Fruit fly (Drosophila melanogaster) whole organism, embryonic: ENCODE measurements around the gene CG43731.

Experiments
- Antp ChIP-seq: fragments of 200-800 bp; sonication (Bioruptor generic); optimal IDR thresholded peaks from 3 replicates; lab custom pipeline; 2016; ENCODE audit warnings: missing biosample characterization, missing genetic modification characterization
- Bdp1 ChIP-seq: fragments of 200-800 bp; sonication (Bioruptor generic); optimal IDR thresholded peaks from 3 replicates; lab custom pipeline; 2016; ENCODE audit warnings: missing biosample characterization, missing genetic modification characterization
- Blimp-1 ChIP-seq: fragments of 200-800 bp; sonication (Bioruptor generic); optimal IDR thresholded peaks from 3 replicates; lab custom pipeline; 2018; ENCODE audit warnings: missing biosample characterization, missing genetic modification characterization, mild to moderate bottlenecking, moderate library complexity, missing genetic modification reagents
- C15 ChIP-seq: fragments of 200-800 bp; sonication (Bioruptor generic); IDR thresholded peaks from 3 replicates; pipeline ENCODE4 v1.3.6; 2022; ENCODE audit warnings: missing biosample characterization, missing genetic modification characterization
- CG10431 ChIP-seq: fragments of 200-800 bp; sonication (Bioruptor generic); optimal IDR thresholded peaks from 3 replicates; lab custom pipeline; 2018; ENCODE audit warnings: missing biosample characterization, mild to moderate bottlenecking, missing genetic modification characterization
- CG11093 ChIP-seq: fragments of 200-800 bp; sonication (Bioruptor generic); IDR thresholded peaks from 3 replicates; pipeline ENCODE4 v1.3.6; 2022; ENCODE audit warnings: missing biosample characterization, missing genetic modification characterization
- CG11504 ChIP-seq: fragments of 200-800 bp; sonication (Bioruptor generic); optimal IDR thresholded peaks from 3 replicates; lab custom pipeline; 2019; ENCODE audit warnings: missing biosample characterization, mild to moderate bottlenecking, missing genetic modification characterization, moderate library complexity
- CG11695 ChIP-seq: fragments of 200-800 bp; sonication (Bioruptor generic); IDR thresholded peaks from 3 replicates; pipeline ENCODE4 v1.3.6; 2022; ENCODE audit warnings: missing biosample characterization, missing genetic modification characterization
- CG12155 ChIP-seq: fragments of 200-800 bp; sonication (Bioruptor generic); optimal IDR thresholded peaks from 3 replicates; lab custom pipeline; 2016; ENCODE audit warnings: missing biosample characterization, missing genetic modification characterization
- CG12659 ChIP-seq: fragments of 200-800 bp; sonication (Bioruptor generic); optimal IDR thresholded peaks from 3 replicates; lab custom pipeline; 2017; ENCODE audit warnings: mild to moderate bottlenecking, missing biosample characterization, missing genetic modification reagents, missing genetic modification characterization
- CG15696 ChIP-seq: fragments of 200-800 bp; sonication (Bioruptor generic); optimal IDR thresholded peaks from 2 replicates; lab custom pipeline; 2019; ENCODE audit warnings: missing biosample characterization, mild to moderate bottlenecking, missing genetic modification characterization, moderate library complexity
- CG2889 ChIP-seq: fragments of 200-800 bp; sonication (Bioruptor generic); IDR thresholded peaks from 3 replicates; pipeline ENCODE4 v1.3.6; 2022; ENCODE audit warnings: missing biosample characterization, missing genetic modification characterization
- CG31441 ChIP-seq: fragments of 200-800 bp; sonication (Bioruptor generic); IDR thresholded peaks from 2 replicates; pipeline ENCODE4 v1.3.6; 2022; ENCODE audit warnings: missing biosample characterization, missing genetic modification characterization
- CG34376 ChIP-seq: fragments of 200-800 bp; sonication (Bioruptor generic); optimal IDR thresholded peaks from 2 replicates; lab custom pipeline; 2018; ENCODE audit warnings: missing biosample characterization, mild to moderate bottlenecking, missing genetic modification characterization
- CG4360 ChIP-seq: fragments of 200-800 bp; sonication (Bioruptor generic); IDR thresholded peaks from 2 replicates; pipeline ENCODE4 v1.3.6; 2022; ENCODE audit warnings: missing biosample characterization, missing genetic modification characterization
- CG6791 ChIP-seq: fragments of 200-800 bp; sonication (Bioruptor generic); IDR thresholded peaks from 3 replicates; pipeline ENCODE4 v1.3.6; 2022; ENCODE audit warnings: missing biosample characterization, missing genetic modification characterization; ENCODE audit not compliant: partially characterized antibody
- CG7271 ChIP-seq: fragments of 200-800 bp; sonication (Bioruptor generic); optimal IDR thresholded peaks from 2 replicates; lab custom pipeline; 2018; ENCODE audit warnings: missing biosample characterization, mild to moderate bottlenecking, missing genetic modification characterization, moderate library complexity
- CG7372 ChIP-seq: fragments of 200-800 bp; sonication (Bioruptor generic); IDR thresholded peaks from 2 replicates; pipeline ENCODE4 v1.3.6; 2022; ENCODE audit warnings: missing biosample characterization, missing genetic modification characterization
- CG9609 ChIP-seq: fragments of 200-800 bp; sonication (Bioruptor generic); optimal IDR thresholded peaks from 3 replicates; lab custom pipeline; 2016; ENCODE audit warnings: missing biosample characterization, missing genetic modification characterization
- CG9817 ChIP-seq: fragments of 200-800 bp; sonication (Bioruptor generic); optimal IDR thresholded peaks from 2 replicates; lab custom pipeline; 2018; ENCODE audit warnings: missing biosample characterization, mild to moderate bottlenecking, missing genetic modification characterization, moderate library complexity
- Dfd ChIP-seq, 2 experiments: fragments of >200 bp; optimal IDR thresholded peaks; 2 replicates each; lab custom pipeline; 2017; ENCODE audit warnings: missing biosample characterization in 2 of 2, missing genetic modification characterization in 2 of 2
- E2f1 ChIP-seq: fragments of 200-800 bp; sonication (Bioruptor generic); IDR thresholded peaks from 2 replicates; pipeline ENCODE4 v1.3.6; 2022; ENCODE audit warnings: missing biosample characterization, missing genetic modification characterization
- E2f2 ChIP-seq: fragments of 200-800 bp; sonication (Bioruptor generic); IDR thresholded peaks from 2 replicates; pipeline ENCODE4 v1.3.6; 2022; ENCODE audit warnings: missing biosample characterization, missing genetic modification characterization
- Ets65A ChIP-seq: fragments of 200-800 bp; sonication (Bioruptor generic); peaks from one replicate; lab custom pipeline; 2016; ENCODE audit warnings: missing biosample characterization, missing genetic modification characterization
- Fer1 ChIP-seq: fragments of 200-800 bp; sonication (Bioruptor generic); optimal IDR thresholded peaks from 2 replicates; lab custom pipeline; 2017; ENCODE audit warnings: missing biosample characterization, mild to moderate bottlenecking, missing genetic modification characterization
- GATAe ChIP-seq: fragments of 200-800 bp; sonication (Bioruptor generic); conservative IDR thresholded peaks from 2 replicates; pipeline ENCODE4 v1.3.6; 2022; ENCODE audit warnings: missing biosample characterization, missing genetic modification characterization
- Gsc ChIP-seq: fragments of 200-800 bp; sonication (Bioruptor generic); IDR thresholded peaks from 2 replicates; pipeline ENCODE4 v1.3.6; 2022; ENCODE audit warnings: missing biosample characterization, missing genetic modification characterization
- H15 ChIP-seq: fragments of 200-800 bp; sonication (Bioruptor generic); IDR thresholded peaks from 3 replicates; pipeline ENCODE4 v1.3.6; 2022; ENCODE audit warnings: missing biosample characterization, missing genetic modification characterization
- Myb ChIP-seq: fragments of 200-800 bp; sonication (Bioruptor generic); optimal IDR thresholded peaks from 2 replicates; lab custom pipeline; 2016; ENCODE audit warnings: missing biosample characterization, missing genetic modification characterization
- Poxn ChIP-seq: fragments of 200-800 bp; sonication (Bioruptor generic); IDR thresholded peaks from 2 replicates; pipeline ENCODE4 v1.3.6; 2022; ENCODE audit warnings: missing biosample characterization, missing genetic modification characterization
- amos ChIP-seq: fragments of 200-800 bp; sonication (Bioruptor generic); IDR thresholded peaks from 2 replicates; pipeline ENCODE4 v1.3.6; 2022; ENCODE audit warnings: missing biosample characterization, missing genetic modification characterization; ENCODE audit not compliant: partially characterized antibody
- bigmax ChIP-seq: fragments of 200-800 bp; sonication (Bioruptor generic); optimal IDR thresholded peaks from 2 replicates; lab custom pipeline; 2018; ENCODE audit warnings: missing biosample characterization, mild to moderate bottlenecking, missing genetic modification characterization
- chn ChIP-seq: fragments of 200-800 bp; sonication (Bioruptor generic); optimal IDR thresholded peaks from 2 replicates; lab custom pipeline; 2016; ENCODE audit warnings: missing biosample characterization, missing genetic modification characterization
- da ChIP-seq: fragments of 200-800 bp; sonication (Bioruptor generic); optimal IDR thresholded peaks from 2 replicates; lab custom pipeline; 2016; ENCODE audit warnings: missing biosample characterization, missing genetic modification characterization
- dan ChIP-seq: fragments of 200-800 bp; sonication (Bioruptor generic); IDR thresholded peaks from 2 replicates; pipeline ENCODE4 v1.3.6; 2022; ENCODE audit warnings: missing biosample characterization, missing genetic modification characterization
- gcm ChIP-seq: fragments of 200-800 bp; sonication (Bioruptor generic); optimal IDR thresholded peaks from 2 replicates; lab custom pipeline; 2019; ENCODE audit warnings: missing biosample characterization, mild to moderate bottlenecking, missing genetic modification characterization, moderate library complexity
- grau ChIP-seq: fragments of 200-800 bp; optimal IDR thresholded peaks from 3 replicates; lab custom pipeline; 2019; ENCODE audit warnings: missing biosample characterization, mild to moderate bottlenecking, missing genetic modification characterization, moderate library complexity
- hbn ChIP-seq: fragments of 200-800 bp; sonication (Bioruptor generic); IDR thresholded peaks from 2 replicates; pipeline ENCODE4 v1.3.6; 2022; ENCODE audit warnings: missing biosample characterization, missing genetic modification characterization; ENCODE audit not compliant: partially characterized antibody
- inv ChIP-seq: fragments of 200-800 bp; sonication (Bioruptor generic); IDR thresholded peaks from 2 replicates; pipeline ENCODE4 v1.3.6; 2022; ENCODE audit warnings: missing biosample characterization, missing genetic modification characterization; ENCODE audit not compliant: partially characterized antibody
- kni ChIP-seq: fragments of 200-800 bp; sonication (Bioruptor generic); optimal IDR thresholded peaks from 3 replicates; lab custom pipeline; 2017; ENCODE audit warnings: mild to moderate bottlenecking, missing biosample characterization, missing genetic modification reagents, missing genetic modification characterization
- maf-S ChIP-seq: fragments of 200-800 bp; sonication (Bioruptor generic); optimal IDR thresholded peaks from 2 replicates; lab custom pipeline; 2016; ENCODE audit warnings: missing biosample characterization, missing genetic modification characterization
- nau ChIP-seq: fragments of 200-800 bp; sonication (Bioruptor generic); optimal IDR thresholded peaks from 3 replicates; lab custom pipeline; 2017; ENCODE audit warnings: missing biosample characterization, mild to moderate bottlenecking, missing genetic modification characterization, missing genetic modification reagents
- pb ChIP-seq: fragments of 200-800 bp; sonication (Bioruptor generic); optimal IDR thresholded peaks from 3 replicates; lab custom pipeline; 2016; ENCODE audit warnings: missing biosample characterization, missing genetic modification characterization
- prd ChIP-seq, 3 experiments: fragments of >200 bp in 2 of 3; fragments of 200-800 bp in 1 of 3; sonication (Bioruptor generic) in 1 of 3; optimal IDR thresholded peaks in 2 of 3; IDR thresholded peaks in 1 of 3; 2 replicates in 2 of 3; 3 replicates in 1 of 3; pipeline versions ENCODE4 v1.3.6 to Lab custom; 2017 to 2022; ENCODE audit warnings: missing biosample characterization in 1 of 3, missing genetic modification characterization in 1 of 3
- sqz ChIP-seq: fragments of 200-800 bp; sonication (Bioruptor generic); optimal IDR thresholded peaks from 3 replicates; lab custom pipeline; 2018; ENCODE audit warnings: missing biosample characterization, mild to moderate bottlenecking, missing genetic modification characterization
- sug ChIP-seq: fragments of 200-800 bp; optimal IDR thresholded peaks from 2 replicates; lab custom pipeline; 2019; ENCODE audit warnings: missing biosample characterization, mild to moderate bottlenecking, missing genetic modification characterization, moderate library complexity
- trh ChIP-seq: fragments of 200-800 bp; sonication (Bioruptor generic); optimal IDR thresholded peaks from 2 replicates; lab custom pipeline; 2016; ENCODE audit warnings: missing biosample characterization, missing genetic modification characterization
- yki ChIP-seq: fragments of >200 bp; optimal IDR thresholded peaks from 3 replicates; lab custom pipeline; 2018
- zen2 ChIP-seq: fragments of 200-800 bp; sonication (Bioruptor generic); IDR thresholded peaks from 3 replicates; pipeline ENCODE4 v1.3.6; 2022; ENCODE audit warnings: missing biosample characterization, missing genetic modification characterization; ENCODE audit not compliant: partially characterized antibody

Gene CG43731

DNA sequence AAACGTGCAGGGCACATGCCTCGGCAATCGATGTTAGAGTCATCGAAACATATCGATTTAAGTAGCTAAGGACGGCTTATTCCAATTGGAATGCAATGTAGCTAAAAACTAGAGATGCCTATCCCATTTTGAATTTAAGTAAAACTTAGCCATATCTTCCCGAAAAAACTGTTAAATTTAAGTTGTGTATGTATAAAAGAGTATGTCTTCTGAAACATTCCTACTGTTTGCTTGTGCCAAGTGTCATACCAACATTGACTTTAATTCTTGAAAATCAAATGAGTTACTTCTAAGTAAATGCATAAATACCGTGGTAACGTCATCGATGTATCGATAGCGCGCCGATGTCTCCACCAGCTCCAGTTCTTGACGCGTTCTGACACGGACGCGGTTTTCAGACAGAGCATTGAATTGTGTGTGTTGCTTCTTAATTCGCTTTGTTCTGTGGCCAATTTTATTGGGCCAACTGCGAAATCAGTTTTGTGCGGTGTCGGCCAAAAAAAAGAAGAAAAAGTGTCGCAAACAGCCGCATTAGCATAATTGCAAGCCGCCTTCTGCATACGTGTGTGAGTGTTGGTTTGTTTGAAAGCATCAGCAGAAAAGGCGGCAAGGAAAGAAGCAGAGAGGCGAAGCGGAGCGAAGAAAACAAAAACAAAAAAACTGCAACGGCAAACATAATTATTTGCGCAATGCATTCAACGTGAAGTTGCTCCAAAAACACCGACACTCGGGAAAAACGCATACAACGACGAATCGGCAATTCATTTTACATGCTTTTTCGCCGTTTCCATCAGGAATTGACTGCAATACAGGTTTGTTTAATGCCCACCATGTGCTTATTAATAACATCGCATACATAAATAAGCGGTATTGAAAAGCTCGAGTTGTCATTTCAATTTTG is 31.9 kb downstream of the CG43731 start, which contains the start of gene brat (continued):
- TF ChIP-seq Ets65A (GFP tag; lab: Kevin White, UChicago) (peak; percentile 79), inv (GFP tag; lab: Robert Waterston, UW) (peak; percentile 86), CG7271 (tag; lab: Kevin White, UChicago) (no peak), dan (no peak), Poxn (no peak), yki (lab: Kevin White, UChicago) (no peak), Myb (GFP tag; lab: Kevin White, UChicago) (peak; percentile 62), hbn (GFP tag; lab: Robert Waterston, UW) (peak; percentile 86), Antp (GFP tag; lab: Kevin White, UChicago) (peak; percentile 66), gcm (GFP tag; lab: Kevin White, UChicago) (no peak), Fer1 (GFP tag; lab: Kevin White, UChicago) (peak; percentile 25), Blimp-1 (GFP tag; lab: Kevin White, UChicago) (no peak), CG7372 (GFP tag; lab: Robert Waterston, UW) (peak; percentile 41; the same call in 1 of the 2 replicates), sqz (GFP tag; lab: Kevin White, UChicago) (peak; percentile 28), CG11504 (peak; percentile 62), nau (GFP tag; lab: Kevin White, UChicago) (no peak), maf-S (GFP tag; lab: Kevin White, UChicago) (peak; percentile 69), Bdp1 (no peak), E2f1 (GFP tag; lab: Robert Waterston, UW) (no peak), CG34376 (GFP tag; lab: Kevin White, UChicago) (peak; percentile 14), CG11695 (GFP tag; lab: Robert Waterston, UW) (0 out of 3 replicates have a peak, but pooled peaks have one; percentile 9), amos (GFP tag; lab: Robert Waterston, UW) (peak; percentile 84), chn (peak; percentile 5), grau (tag; lab: Kevin White, UChicago) (peak; percentile 61), H15 (no peak), CG12659 (GFP tag; lab: Kevin White, UChicago) (peak; percentile 73), C15 (no peak), GATAe (no peak), CG12155 (GFP tag; lab: Kevin White, UChicago) (peak; percentile 82), E2f2 (GFP tag; lab: Robert Waterston, UW) (peak; percentile 61), da (no peak), sug (tag; lab: Kevin White, UChicago) (peak; percentile 70), zen2 (GFP tag; lab: Robert Waterston, UW) (peak; percentile 78; the same call in 1 of the 3 replicates), kni (GFP tag; lab: Kevin White, UChicago) (peak; percentile 46), CG9609 (peak; percentile 56), CG11093 (GFP tag; lab: Robert Waterston, UW) (no peak), CG2889 (no peak), CG15696 (peak; percentile 56), bigmax (GFP tag; lab: Kevin White, UChicago) (no peak), CG9817 (tag; lab: Kevin White, UChicago) (peak; percentile 64), CG10431 (GFP tag; lab: Kevin White, UChicago) (no peak), Gsc (GFP tag; lab: Robert Waterston, UW) (no peak), trh (GFP tag; lab: Kevin White, UChicago) (no peak), Dfd (GFP tag; optimal IDR thresholded peaks at IDR 0.05; lab: Kevin White, UChicago) (no peak), CG6791 (GFP tag; lab: Robert Waterston, UW) (peak; percentile 87), CG4360 (GFP tag; lab: Robert Waterston, UW) (no peak), CG31441 (GFP tag; lab: Robert Waterston, UW) (peak; percentile 38; the same call in 1 of the 2 replicates), prd (optimal IDR thresholded peaks at IDR 0.05; lab: Kevin White, UChicago) (no peak), prd (GFP tag; IDR thresholded peaks at IDR 0.05; lab: Robert Waterston, UW) (peak; percentile 62; the same call in 2 of the 3 replicates), pb (GFP tag; lab: Kevin White, UChicago) (no peak)
